Fruit fly (Drosophila melanogaster) whole organism, embryonic: ENCODE results near the gene CG4570.

Experiments
- Abd-B ChIP-seq: fragments of 200-800 bp; sonication (Bioruptor generic); optimal IDR thresholded peaks from 2 replicates; lab custom pipeline; 2018; ENCODE audit warnings: missing biosample characterization, mild to moderate bottlenecking, missing genetic modification characterization, moderate library complexity
- CG10209 ChIP-seq: fragments of 200-800 bp; sonication (Bioruptor generic); optimal IDR thresholded peaks from 3 replicates; lab custom pipeline; 2017; ENCODE audit warnings: missing biosample characterization, mild to moderate bottlenecking, missing genetic modification characterization, missing genetic modification reagents
- CG1024 ChIP-seq: fragments of 200-800 bp; sonication (Bioruptor generic); IDR thresholded peaks from 2 replicates; pipeline ENCODE4 v1.3.6; 2022; ENCODE audit warnings: missing biosample characterization, missing genetic modification characterization
- CG10959 ChIP-seq: fragments of 200-800 bp; sonication (Bioruptor generic); IDR thresholded peaks from 2 replicates; pipeline ENCODE4 v1.3.6; 2022; ENCODE audit warnings: missing biosample characterization, missing genetic modification characterization
- CG10979 ChIP-seq: fragments of 200-800 bp; sonication (Bioruptor generic); optimal IDR thresholded peaks from 2 replicates; lab custom pipeline; 2018; ENCODE audit warnings: missing biosample characterization, mild to moderate bottlenecking, missing genetic modification characterization, moderate library complexity
- CG11093 ChIP-seq: fragments of 200-800 bp; sonication (Bioruptor generic); IDR thresholded peaks from 3 replicates; pipeline ENCODE4 v1.3.6; 2022; ENCODE audit warnings: missing biosample characterization, missing genetic modification characterization
- CG11247 ChIP-seq: fragments of 200-800 bp; sonication (Bioruptor generic); IDR thresholded peaks from 2 replicates; pipeline ENCODE4 v1.3.6; 2022; ENCODE audit warnings: missing biosample characterization, missing genetic modification characterization
- CG1603 ChIP-seq: fragments of 200-800 bp; sonication (Bioruptor generic); optimal IDR thresholded peaks from 2 replicates; lab custom pipeline; 2019; ENCODE audit warnings: missing biosample characterization, mild to moderate bottlenecking, missing genetic modification characterization, moderate library complexity
- CG18262 ChIP-seq: fragments of 200-800 bp; optimal IDR thresholded peaks from 3 replicates; lab custom pipeline; 2019; ENCODE audit warnings: missing biosample characterization, mild to moderate bottlenecking, missing genetic modification characterization, moderate library complexity
- CG18619 ChIP-seq: fragments of 200-800 bp; sonication (Bioruptor generic); optimal IDR thresholded peaks from 3 replicates; lab custom pipeline; 2017; ENCODE audit warnings: missing biosample characterization, mild to moderate bottlenecking, missing genetic modification characterization
- CG30020 ChIP-seq: fragments of 200-800 bp; optimal IDR thresholded peaks from 2 replicates; lab custom pipeline; 2019; ENCODE audit warnings: missing biosample characterization, mild to moderate bottlenecking, missing genetic modification characterization, moderate library complexity
- CG4424 ChIP-seq: fragments of 200-800 bp; sonication (Bioruptor generic); optimal IDR thresholded peaks from 3 replicates; lab custom pipeline; 2016; ENCODE audit warnings: missing biosample characterization, missing genetic modification characterization
- CG4820 ChIP-seq: fragments of 200-800 bp; sonication (Bioruptor generic); optimal IDR thresholded peaks from 3 replicates; lab custom pipeline; 2016; ENCODE audit warnings: missing biosample characterization, missing genetic modification characterization
- CG6689 ChIP-seq: fragments of 200-800 bp; sonication (Bioruptor generic); IDR thresholded peaks from 2 replicates; pipeline ENCODE4 v1.3.6; 2022; ENCODE audit warnings: missing biosample characterization, missing genetic modification characterization
- CG9727 ChIP-seq: fragments of 200-800 bp; sonication (Bioruptor generic); optimal IDR thresholded peaks from 3 replicates; lab custom pipeline; 2017; ENCODE audit warnings: missing biosample characterization, mild to moderate bottlenecking, missing genetic modification characterization
- D19B ChIP-seq: fragments of 200-800 bp; sonication (Bioruptor generic); optimal IDR thresholded peaks from 2 replicates; lab custom pipeline; 2017; ENCODE audit warnings: missing biosample characterization, mild to moderate bottlenecking, missing genetic modification characterization
- Drgx ChIP-seq: fragments of 200-800 bp; sonication (Bioruptor generic); IDR thresholded peaks from 2 replicates; pipeline ENCODE4 v1.3.6; 2022; ENCODE audit warnings: missing biosample characterization, missing genetic modification characterization
- Ets65A ChIP-seq: fragments of 200-800 bp; sonication (Bioruptor generic); peaks from one replicate; lab custom pipeline; 2016; ENCODE audit warnings: missing biosample characterization, missing genetic modification characterization
- Ets97D ChIP-seq: fragments of 200-800 bp; sonication (Bioruptor generic); optimal IDR thresholded peaks from 3 replicates; lab custom pipeline; 2016; ENCODE audit warnings: missing biosample characterization, missing genetic modification characterization
- Fer2 ChIP-seq: fragments of 200-800 bp; sonication (Bioruptor generic); optimal IDR thresholded peaks from 2 replicates; lab custom pipeline; 2018; ENCODE audit warnings: missing biosample characterization, mild to moderate bottlenecking, missing genetic modification characterization, moderate library complexity
- Med ChIP-seq: fragments of 200-800 bp; sonication (Bioruptor generic); peaks from one replicate; lab custom pipeline; 2016; ENCODE audit warnings: missing biosample characterization, missing genetic modification characterization, mild to moderate bottlenecking, inconsistent platforms, moderate library complexity
- Nf-YC ChIP-seq: fragments of 200-800 bp; optimal IDR thresholded peaks from 3 replicates; lab custom pipeline; 2019; ENCODE audit warnings: missing biosample characterization, mild to moderate bottlenecking, missing genetic modification characterization, moderate library complexity
- NfI ChIP-seq: fragments of 200-800 bp; sonication (Bioruptor generic); optimal IDR thresholded peaks from 3 replicates; lab custom pipeline; 2018; ENCODE audit warnings: missing biosample characterization, mild to moderate bottlenecking, missing genetic modification characterization, moderate library complexity
- Rx ChIP-seq: fragments of 200-800 bp; sonication (Bioruptor generic); IDR thresholded peaks from 2 replicates; pipeline ENCODE4 v1.3.6; 2022; ENCODE audit warnings: missing biosample characterization, missing genetic modification characterization
- ab ChIP-seq: fragments of 200-800 bp; sonication (Bioruptor generic); optimal IDR thresholded peaks from 2 replicates; lab custom pipeline; 2016; ENCODE audit warnings: missing biosample characterization, missing genetic modification characterization
- ap ChIP-seq: fragments of 200-800 bp; sonication (Bioruptor generic); IDR thresholded peaks from 2 replicates; pipeline ENCODE4 v1.3.6; 2022; ENCODE audit warnings: missing biosample characterization, missing genetic modification characterization
- ase ChIP-seq: fragments of 200-800 bp; sonication (Bioruptor generic); IDR thresholded peaks from 3 replicates; pipeline ENCODE4 v1.3.6; 2022; ENCODE audit warnings: missing biosample characterization, missing genetic modification characterization
- bsh ChIP-seq, 2 experiments: fragments of 200-800 bp; sonication (Bioruptor generic); optimal IDR thresholded peaks; 2 replicates each; lab custom pipeline; 2017 to 2018; ENCODE audit warnings: mild to moderate bottlenecking in 2 of 2, missing biosample characterization in 2 of 2, missing genetic modification characterization in 2 of 2, moderate library complexity in 1 of 2
- chif ChIP-seq, 2 experiments: fragments of 200-800 bp; sonication (Bioruptor generic); optimal IDR thresholded peaks; 3 replicates each; lab custom pipeline; 2016; ENCODE audit warnings: missing biosample characterization in 2 of 2, missing genetic modification characterization in 2 of 2
- corto ChIP-seq: fragments of 200-800 bp; sonication (Bioruptor generic); optimal IDR thresholded peaks from 2 replicates; lab custom pipeline; 2016; ENCODE audit warnings: missing biosample characterization, mild to moderate bottlenecking, missing genetic modification characterization, moderate library complexity
- lbe ChIP-seq: fragments of 200-800 bp; sonication (Bioruptor generic); optimal IDR thresholded peaks from 2 replicates; lab custom pipeline; 2016; ENCODE audit warnings: missing biosample characterization, mild to moderate bottlenecking, missing genetic modification characterization
- mirr ChIP-seq: fragments of 200-800 bp; sonication (Bioruptor generic); optimal IDR thresholded peaks from 3 replicates; lab custom pipeline; 2018; ENCODE audit warnings: missing biosample characterization, mild to moderate bottlenecking, missing genetic modification characterization
- nerfin-1 ChIP-seq: fragments of 200-800 bp; sonication (Bioruptor generic); optimal IDR thresholded peaks from 3 replicates; lab custom pipeline; 2019; ENCODE audit warnings: missing biosample characterization, mild to moderate bottlenecking, missing genetic modification characterization, moderate library complexity
- nom ChIP-seq: fragments of 200-800 bp; sonication (Bioruptor generic); optimal IDR thresholded peaks from 2 replicates; lab custom pipeline; 2017; ENCODE audit warnings: missing biosample characterization, missing genetic modification characterization, mild to moderate bottlenecking, moderate library complexity, missing genetic modification reagents
- phol ChIP-seq: fragments of 200-800 bp; sonication (Bioruptor generic); optimal IDR thresholded peaks from 3 replicates; lab custom pipeline; 2018; ENCODE audit warnings: missing biosample characterization, mild to moderate bottlenecking, missing genetic modification characterization, moderate library complexity
- prd ChIP-seq, 3 experiments: fragments of >200 bp in 2 of 3; fragments of 200-800 bp in 1 of 3; sonication (Bioruptor generic) in 1 of 3; optimal IDR thresholded peaks in 2 of 3; IDR thresholded peaks in 1 of 3; 2 replicates in 2 of 3; 3 replicates in 1 of 3; pipeline versions ENCODE4 v1.3.6 to Lab custom; 2017 to 2022; ENCODE audit warnings: missing biosample characterization in 1 of 3, missing genetic modification characterization in 1 of 3
- ro ChIP-seq: fragments of 200-800 bp; sonication (Bioruptor generic); IDR thresholded peaks from 2 replicates; pipeline ENCODE4 v1.3.6; 2022; ENCODE audit warnings: missing biosample characterization, missing genetic modification characterization

CG4570 gene

DNA sequence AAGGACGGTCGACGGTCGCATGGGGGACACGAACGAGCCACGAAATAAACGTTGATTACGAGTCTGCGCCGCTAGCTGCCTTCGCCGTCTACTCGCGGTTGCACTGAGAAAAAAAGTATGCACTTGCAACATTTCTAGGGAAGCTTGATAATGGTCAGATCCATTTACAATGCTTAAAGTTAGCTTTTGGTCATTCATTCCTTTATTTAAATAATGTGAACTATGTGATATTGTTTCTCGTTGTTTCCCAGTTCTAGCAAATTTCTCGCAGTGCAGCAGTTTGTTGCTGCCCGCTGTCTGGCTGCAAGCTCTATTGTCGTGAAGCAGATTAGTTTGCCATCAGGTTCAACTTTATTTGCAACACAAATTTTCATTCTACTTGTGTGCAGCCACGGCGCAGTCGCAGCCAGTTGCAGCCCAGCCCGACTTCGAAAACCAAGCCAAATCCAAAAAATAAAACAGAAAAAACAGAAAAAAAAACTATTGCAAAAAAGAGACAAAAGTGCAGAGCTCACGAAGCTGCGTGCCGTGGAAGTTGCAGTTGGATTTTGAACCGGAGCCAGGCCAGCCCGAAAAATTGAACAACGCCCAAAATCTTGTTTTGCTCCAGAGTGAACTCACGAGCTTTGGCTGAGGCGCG is 24.0 kb upstream of the CG4570 start (continued):
- TF ChIP-seq CG6689, result peak; percentile 32; the same call in 1 of the 2 replicates
- TF ChIP-seq CG30020, result no peak
- TF ChIP-seq CG18619, result no peak
- peak in 1 of 2 experiments; percentile 10 for TF ChIP-seq chif (GFP tag; optimal IDR thresholded peaks at IDR 0.05; lab: Kevin White, UChicago)
- TF ChIP-seq phol (tag; lab: Kevin White, UChicago), result peak; percentile 35
- peak; percentile 8 for TF ChIP-seq CG9727 (GFP tag; lab: Kevin White, UChicago)
- no peak for TF ChIP-seq NfI
- no peak for TF ChIP-seq ro
- peak; percentile 3; the same call in 1 of the 2 replicates for TF ChIP-seq CG1024 (GFP tag; lab: Robert Waterston, UW)
- TF ChIP-seq CG18262 (tag; lab: Kevin White, UChicago), result peak; percentile 11
- TF ChIP-seq ase (GFP tag; lab: Robert Waterston, UW), result 0 out of 3 replicates have a peak, but pooled peaks have one; percentile 17
- TF ChIP-seq CG4820 (GFP tag; lab: Kevin White, UChicago), result peak; percentile 27
- TF ChIP-seq Abd-B, result peak; percentile 8
- peak in 1 of 2 experiments; percentile 67 for TF ChIP-seq bsh (GFP tag; optimal IDR thresholded peaks at IDR 0.05; lab: Kevin White, UChicago)
- TF ChIP-seq CG10959 (GFP tag; lab: Robert Waterston, UW), result peak; percentile 9; the same call in 1 of the 2 replicates
- no peak for TF ChIP-seq CG10209 (GFP tag; lab: Kevin White, UChicago)
- TF ChIP-seq nerfin-1, result no peak
- no peak for TF ChIP-seq prd (optimal IDR thresholded peaks at IDR 0.05; lab: Kevin White, UChicago)
- TF ChIP-seq prd (GFP tag; IDR thresholded peaks at IDR 0.05; lab: Robert Waterston, UW), result peak; percentile 47; the same call in 2 of the 3 replicates
- TF ChIP-seq CG4424, result peak; percentile 32
- peak; percentile 27 for TF ChIP-seq CG10979
- TF ChIP-seq Nf-YC, result no peak
- TF ChIP-seq CG11247 (GFP tag; lab: Robert Waterston, UW), result no peak
- TF ChIP-seq mirr (GFP tag; lab: Kevin White, UChicago), result no peak
- TF ChIP-seq, all 482 proteins: peak for 36

DNA sequence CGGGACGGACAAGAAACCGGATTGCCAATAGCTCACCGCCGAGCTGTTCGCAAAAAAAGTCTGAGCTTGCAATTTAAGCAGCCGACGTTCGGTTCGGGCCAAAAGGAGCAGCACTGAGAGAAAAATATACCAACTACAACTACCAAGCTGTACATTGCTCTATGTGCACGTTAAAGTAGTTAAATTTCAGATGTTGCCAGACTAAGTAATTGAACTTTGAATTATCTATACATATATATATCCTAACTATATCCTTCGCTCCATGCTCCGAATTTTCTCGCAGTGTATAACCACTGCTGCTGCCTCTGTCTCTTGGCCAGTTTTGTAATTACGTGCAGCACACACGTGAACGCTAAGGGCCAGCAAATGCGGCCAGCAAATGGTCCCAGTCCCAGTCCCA is 21.7 kb upstream of the CG4570 start:
- peak; percentile 25 for TF ChIP-seq CG1603 (tag; lab: Kevin White, UChicago)
- no peak for TF ChIP-seq ap (GFP tag; lab: Robert Waterston, UW)
- TF ChIP-seq ab (GFP tag; lab: Kevin White, UChicago), result no peak
- peak; percentile 16; the same call in 1 of the 3 replicates for TF ChIP-seq CG11093
- TF ChIP-seq bsh (GFP tag; optimal IDR thresholded peaks at IDR 0.05; lab: Kevin White, UChicago), result peak in 1 of 2 experiments; percentile 93
- TF ChIP-seq Fer2, result no peak
- peak; percentile 96 for TF ChIP-seq Drgx (GFP tag; lab: Robert Waterston, UW)
- TF ChIP-seq mirr (GFP tag; lab: Kevin White, UChicago), result no peak
- no peak for TF ChIP-seq prd (optimal IDR thresholded peaks at IDR 0.05; lab: Kevin White, UChicago)
- TF ChIP-seq prd (GFP tag; IDR thresholded peaks at IDR 0.05; lab: Robert Waterston, UW), result peak; percentile 60; the same call in 2 of the 3 replicates
- TF ChIP-seq Ets97D (GFP tag; lab: Kevin White, UChicago), result no peak
- TF ChIP-seq Ets65A, result peak; percentile 19
- TF ChIP-seq nom (GFP tag; lab: Kevin White, UChicago), result peak; percentile 91
- TF ChIP-seq lbe, result peak; percentile 96
- peak; percentile 97 for TF ChIP-seq corto
- TF ChIP-seq Rx (GFP tag; lab: Robert Waterston, UW), result no peak
- no peak for TF ChIP-seq D19B
- TF ChIP-seq Med (GFP tag; lab: Kevin White, UChicago), result peak; percentile 28
